Worm (Caenorhabditis elegans) whole organism, young adult: Measurements from ENCODE around the gene B0252.3.

Source experiments
- B0261.1 ChIP-seq: sonication (generic microtip); optimal IDR thresholded peaks from 2 replicates; lab custom pipeline; 2016; ENCODE audit warnings: mild to moderate bottlenecking, missing genetic modification characterization, moderate library complexity, missing compliant biosample characterization
- B0336.3 ChIP-seq: fragments of 200-800 bp; sonication (Bioruptor generic); IDR thresholded peaks from 2 replicates; pipeline ENCODE4 v1.3.6; 2022; ENCODE audit warnings: missing genetic modification characterization, missing compliant biosample characterization
- F37B4.10 ChIP-seq: fragments of 200-800 bp; sonication (Bioruptor generic); IDR thresholded peaks from 2 replicates; pipeline ENCODE4 v1.3.6; 2022; ENCODE audit warnings: missing genetic modification characterization, missing compliant biosample characterization
- F52B5.7 ChIP-seq: sonication (generic microtip); optimal IDR thresholded peaks from 2 replicates; lab custom pipeline; 2016; ENCODE audit warnings: mild to moderate bottlenecking, missing genetic modification characterization, missing compliant biosample characterization
- K12H6.12 ChIP-seq: fragments of 200-800 bp; sonication (Bioruptor generic); optimal IDR thresholded peaks from 2 replicates; lab custom pipeline; 2018; ENCODE audit warnings: mild to moderate bottlenecking, missing genetic modification characterization, missing compliant biosample characterization
- Y53G8AR.9 ChIP-seq: fragments of 200-800 bp; sonication (Bioruptor generic); conservative IDR thresholded peaks from 2 replicates; pipeline ENCODE4 v1.3.6; 2022; ENCODE audit warnings: missing genetic modification reagents, missing genetic modification characterization, missing compliant biosample characterization
- Y95B8A.8 ChIP-seq: fragments of 200-800 bp; sonication (Bioruptor generic); IDR thresholded peaks from 2 replicates; pipeline ENCODE4 v1.3.6; 2022; ENCODE audit warnings: missing genetic modification reagents, missing genetic modification characterization, missing compliant biosample characterization
- ama-1 ChIP-seq, 3 experiments: fragments of 150-350 bp in 1 of 3; sonication (generic microtip) in 2 of 3; optimal IDR thresholded peaks; 2 replicates each; lab custom pipeline; 2014 to 2018; ENCODE audit warnings: missing biosample characterization in 2 of 3, missing genetic modification characterization in 2 of 3, missing genetic modification reagents in 2 of 3
- atf-7 ChIP-seq: sonication (generic microtip); optimal IDR thresholded peaks from 2 replicates; lab custom pipeline; 2017; ENCODE audit warnings: mild to moderate bottlenecking, missing genetic modification characterization, missing compliant biosample characterization
- cebp-1 ChIP-seq, 2 experiments: fragments of 200-800 bp in 1 of 2; sonication (Bioruptor generic) in 1 of 2; sonication (generic microtip) in 1 of 2; IDR thresholded peaks in 1 of 2; optimal IDR thresholded peaks in 1 of 2; 2 replicates each; pipeline versions ENCODE4 v1.3.6 to Lab custom; 2017 to 2022; ENCODE audit warnings: missing compliant biosample characterization in 2 of 2, missing genetic modification characterization in 2 of 2, mild to moderate bottlenecking in 1 of 2, missing genetic modification reagents in 1 of 2, moderate library complexity in 1 of 2
- cebp-2 ChIP-seq: fragments of 200-800 bp; sonication (Bioruptor generic); IDR thresholded peaks from 2 replicates; pipeline ENCODE4 v1.3.6; 2022; ENCODE audit warnings: missing genetic modification characterization, missing compliant biosample characterization
- ceh-100 ChIP-seq: fragments of 200-800 bp; sonication (Bioruptor generic); IDR thresholded peaks from 2 replicates; pipeline ENCODE4 v1.3.6; 2022; ENCODE audit warnings: missing genetic modification reagents, missing genetic modification characterization, missing compliant biosample characterization
- ceh-27 ChIP-seq: fragments of 200-800 bp; sonication (Bioruptor generic); optimal IDR thresholded peaks from 2 replicates; lab custom pipeline; 2018; ENCODE audit warnings: mild to moderate bottlenecking, missing genetic modification characterization, moderate library complexity, missing compliant biosample characterization
- dox-1 ChIP-seq: fragments of 200-800 bp; sonication (Bioruptor generic); IDR thresholded peaks from 2 replicates; pipeline ENCODE4 v1.3.6; 2022; ENCODE audit warnings: missing genetic modification reagents, missing genetic modification characterization, missing compliant biosample characterization
- dpl-1 ChIP-seq: fragments of 150-350 bp; optimal IDR thresholded peaks from 2 replicates; lab custom pipeline; 2014; ENCODE audit warnings: missing biosample characterization, missing genetic modification reagents, missing genetic modification characterization
- ets-4 ChIP-seq: fragments of 200-800 bp; sonication (Bioruptor generic); optimal IDR thresholded peaks from 2 replicates; lab custom pipeline; 2018; ENCODE audit warnings: mild to moderate bottlenecking, missing genetic modification characterization, missing compliant biosample characterization
- fkh-3 ChIP-seq: sonication (generic microtip); optimal IDR thresholded peaks from 2 replicates; lab custom pipeline; 2016; ENCODE audit warnings: mild to moderate bottlenecking, missing genetic modification characterization, missing compliant biosample characterization
- gei-17 ChIP-seq: fragments of 200-800 bp; sonication (Bioruptor generic); optimal IDR thresholded peaks from 2 replicates; lab custom pipeline; 2018; ENCODE audit warnings: mild to moderate bottlenecking, missing genetic modification characterization, missing compliant biosample characterization
- hlh-26 ChIP-seq: fragments of 200-800 bp; sonication (Bioruptor generic); conservative IDR thresholded peaks from 2 replicates; pipeline ENCODE4 v1.3.6; 2022; ENCODE audit warnings: missing genetic modification reagents, missing genetic modification characterization, missing compliant biosample characterization
- hsf-1 ChIP-seq: fragments of 200-800 bp; sonication (Bioruptor generic); IDR thresholded peaks from 2 replicates; pipeline ENCODE4 v1.3.6; 2022; ENCODE audit warnings: missing genetic modification reagents, missing genetic modification characterization, missing compliant biosample characterization
- let-607 ChIP-seq, 2 experiments: fragments of 200-800 bp in 1 of 2; sonication (Bioruptor generic) in 1 of 2; sonication (generic microtip) in 1 of 2; optimal IDR thresholded peaks; 2 replicates each; lab custom pipeline; 2016 to 2018; ENCODE audit warnings: mild to moderate bottlenecking in 2 of 2, missing compliant biosample characterization in 2 of 2, missing genetic modification characterization in 2 of 2, moderate library complexity in 2 of 2, missing genotype in 1 of 2
- lin-40 ChIP-seq: sonication (generic microtip); optimal IDR thresholded peaks from 2 replicates; lab custom pipeline; 2016; ENCODE audit warnings: missing genetic modification characterization, mild to moderate bottlenecking, missing compliant biosample characterization, missing genotype, missing genetic modification reagents
- lin-54 ChIP-seq: fragments of 200-800 bp; sonication (Bioruptor generic); optimal IDR thresholded peaks from 2 replicates; lab custom pipeline; 2018; ENCODE audit warnings: mild to moderate bottlenecking, missing genetic modification characterization, missing compliant biosample characterization
- lir-1 ChIP-seq: fragments of 200-800 bp; sonication (Bioruptor generic); conservative IDR thresholded peaks from 2 replicates; pipeline ENCODE4 v1.3.6; 2022; ENCODE audit warnings: missing genetic modification reagents, missing genetic modification characterization, missing compliant biosample characterization
- madf-10 ChIP-seq: sonication (generic microtip); optimal IDR thresholded peaks from 2 replicates; lab custom pipeline; 2016; ENCODE audit warnings: mild to moderate bottlenecking, missing genetic modification characterization, missing compliant biosample characterization
- madf-3 ChIP-seq: fragments of 200-800 bp; sonication (Bioruptor generic); IDR thresholded peaks from 2 replicates; pipeline ENCODE4 v1.3.6; 2022; ENCODE audit warnings: missing genetic modification reagents, missing genetic modification characterization, missing compliant biosample characterization
- nfya-1 ChIP-seq: sonication (generic microtip); optimal IDR thresholded peaks from 2 replicates; lab custom pipeline; 2017; ENCODE audit warnings: antibody characterized with exemption, missing compliant biosample characterization, missing genetic modification characterization, borderline replicate concordance; ENCODE audit not compliant: insufficient read depth
- nfyb-1 ChIP-seq: fragments of 200-800 bp; sonication (Bioruptor generic); IDR thresholded peaks from 2 replicates; pipeline ENCODE4 v1.3.6; 2022; ENCODE audit warnings: missing genetic modification reagents, missing genetic modification characterization, missing compliant biosample characterization
- nhr-27 ChIP-seq: fragments of 200-800 bp; sonication (Bioruptor generic); optimal IDR thresholded peaks from 2 replicates; lab custom pipeline; 2018; ENCODE audit warnings: mild to moderate bottlenecking, missing genetic modification characterization, moderate library complexity, missing compliant biosample characterization
- nhr-80 ChIP-seq: sonication (generic microtip); optimal IDR thresholded peaks from 2 replicates; lab custom pipeline; 2016; ENCODE audit warnings: missing genetic modification characterization, missing compliant biosample characterization
- nhr-90 ChIP-seq: sonication (generic microtip); optimal IDR thresholded peaks from 2 replicates; lab custom pipeline; 2016; ENCODE audit warnings: missing genotype, mild to moderate bottlenecking, missing genetic modification characterization, missing compliant biosample characterization
- pbrm-1 ChIP-seq: fragments of 200-800 bp; sonication (Bioruptor generic); IDR thresholded peaks from 2 replicates; pipeline ENCODE4 v1.3.6; 2022; ENCODE audit warnings: missing genetic modification reagents, missing genetic modification characterization, missing compliant biosample characterization
- pha-4 ChIP-seq: fragments of 150-350 bp; sonication (generic microtip); optimal IDR thresholded peaks from 2 replicates; lab custom pipeline; 2014; ENCODE audit warnings: missing biosample characterization, missing genetic modification reagents, missing genetic modification characterization
- snpc-1.3 ChIP-seq: sonication (generic microtip); optimal IDR thresholded peaks from 2 replicates; lab custom pipeline; 2017; ENCODE audit warnings: missing genetic modification characterization, mild to moderate bottlenecking, missing compliant biosample characterization, antibody characterized with exemption, moderate library complexity, missing genotype, missing genetic modification reagents; ENCODE audit not compliant: insufficient read depth
- sptf-2 ChIP-seq: fragments of 200-800 bp; sonication (Bioruptor generic); optimal IDR thresholded peaks from 2 replicates; lab custom pipeline; 2018; ENCODE audit warnings: mild to moderate bottlenecking, missing genetic modification characterization, missing compliant biosample characterization
- tbp1 ChIP-seq: fragments of 200-800 bp; sonication (Bioruptor generic); optimal IDR thresholded peaks from 2 replicates; lab custom pipeline; 2018; ENCODE audit warnings: mild to moderate bottlenecking, missing genetic modification characterization, missing compliant biosample characterization
- zfh-2 ChIP-seq: fragments of 200-800 bp; sonication (Bioruptor generic); conservative IDR thresholded peaks from 2 replicates; pipeline ENCODE4 v1.3.6; 2022; ENCODE audit warnings: missing genetic modification reagents, missing genetic modification characterization, missing compliant biosample characterization
- ztf-18 ChIP-seq: sonication (generic microtip); optimal IDR thresholded peaks from 2 replicates; lab custom pipeline; 2016; ENCODE audit warnings: missing genotype, mild to moderate bottlenecking, missing genetic modification characterization, missing compliant biosample characterization
- ztf-26 ChIP-seq: sonication (generic microtip); optimal IDR thresholded peaks from 2 replicates; lab custom pipeline; 2017; ENCODE audit warnings: missing genetic modification characterization, missing compliant biosample characterization
- ztf-28 ChIP-seq: fragments of 200-800 bp; sonication (Bioruptor generic); IDR thresholded peaks from 2 replicates; pipeline ENCODE4 v1.3.6; 2022; ENCODE audit warnings: missing genetic modification reagents, missing genetic modification characterization, missing compliant biosample characterization
- ztf-3 ChIP-seq: fragments of 200-800 bp; sonication (Bioruptor generic); optimal IDR thresholded peaks from 2 replicates; lab custom pipeline; 2018; ENCODE audit warnings: mild to moderate bottlenecking, missing genetic modification characterization, missing compliant biosample characterization

B0252.3 gene

ce11 chrII:6928416-6928815 lies 20.9 kb upstream of the B0252.3 start, which contains the start of gene flcn-1 (continued):
- TF ChIP-seq K12H6.12 (tag; lab: Kevin White, UChicago) (no peak), ets-4 (GFP tag; lab: Kevin White, UChicago) (no peak), snpc-1.3 (no peak), madf-10 (tag; lab: Kevin White, UChicago) (no peak), dpl-1 (GFP tag; lab: Kevin White, UChicago) (no peak), Y95B8A.8 (GFP tag; lab: Robert Waterston, UW) (no peak), pbrm-1 (GFP tag; lab: Robert Waterston, UW) (no peak)

ce11 chrII:6927603-6928002 lies 20.0 kb upstream of the B0252.3 start, which contains the start of gene F22D3.4:
TSS of gene F22D3.4 (minus strand) at chrII:6927603.
- peak; percentile 43 for TF ChIP-seq nhr-80 (tag; lab: Kevin White, UChicago)
- no peak for TF ChIP-seq atf-7 (tag; lab: Kevin White, UChicago)

- peak; percentile 37 for TF ChIP-seq atf-7 (tag; lab: Kevin White, UChicago)
- no peak for TF ChIP-seq lir-1 (GFP tag; lab: Robert Waterston, UW)
- 0 out of 2 replicates have a peak, but pooled peaks have one; percentile 8 for TF ChIP-seq F37B4.10
Measured at ce11 chrII:6927034-6927433, 19.5 kb upstream of the B0252.3 start.

ce11 chrII:6926488-6926887 lies 18.9 kb upstream of the B0252.3 start:
- TF ChIP-seq lin-40 (tag; lab: Kevin White, UChicago): peak; percentile 74
- TF ChIP-seq tbp1 (GFP tag; lab: Kevin White, UChicago): no peak
- no peak for TF ChIP-seq ztf-3 (GFP tag; lab: Kevin White, UChicago)
- no peak for TF ChIP-seq cebp-2 (GFP tag; lab: Robert Waterston, UW)
- no peak for TF ChIP-seq B0336.3 (GFP tag; lab: Robert Waterston, UW)
- TF ChIP-seq ceh-100 (GFP tag; lab: Robert Waterston, UW): no peak
- TF ChIP-seq fkh-3 (tag; lab: Kevin White, UChicago): no peak
- TF ChIP-seq ceh-27: peak; percentile 45
- no peak; the same call in 1 of the 2 replicates for TF ChIP-seq zfh-2
- no peak for TF ChIP-seq nfya-1 (tag; lab: Kevin White, UChicago)
- TF ChIP-seq nhr-90: peak; percentile 29
- TF ChIP-seq pha-4 (tag; lab: Kevin White, UChicago): peak; percentile 21
- TF ChIP-seq hlh-26 (GFP tag; lab: Robert Waterston, UW): no peak
- TF ChIP-seq F52B5.7 (tag; lab: Kevin White, UChicago): no peak
- peak; percentile 46; the same call in 1 of the 2 replicates for TF ChIP-seq nfyb-1 (GFP tag; lab: Robert Waterston, UW)
- TF ChIP-seq dox-1: peak; percentile 68; the same call in 1 of the 2 replicates
- no peak for TF ChIP-seq nhr-27 (tag; lab: Kevin White, UChicago)
- TF ChIP-seq nhr-80 (tag; lab: Kevin White, UChicago): peak; percentile 95
- TF ChIP-seq madf-10 (tag; lab: Kevin White, UChicago): peak; percentile 63
- TF ChIP-seq ama-1 (optimal IDR thresholded peaks at IDR 0.05; lab: Kevin White, UChicago): no peak
- TF ChIP-seq ama-1 (GFP tag; optimal IDR thresholded peaks at IDR 0.05; lab: Kevin White, UChicago): no peak
- TF ChIP-seq ztf-18: peak; percentile 21
- no peak for TF ChIP-seq ztf-26 (tag; lab: Kevin White, UChicago)
- no peak for TF ChIP-seq sptf-2 (GFP tag; lab: Kevin White, UChicago)
- no peak for TF ChIP-seq Y53G8AR.9 (GFP tag; lab: Robert Waterston, UW)
- TF ChIP-seq madf-3: no peak
- peak; percentile 39 for TF ChIP-seq ets-4 (GFP tag; lab: Kevin White, UChicago)
- peak; percentile 41 for TF ChIP-seq lin-54 (GFP tag; lab: Kevin White, UChicago)
- TF ChIP-seq ztf-28 (GFP tag; lab: Robert Waterston, UW): no peak
- peak; percentile 8 for TF ChIP-seq gei-17 (GFP tag; lab: Kevin White, UChicago)
- TF ChIP-seq hsf-1: no peak
- no peak for TF ChIP-seq cebp-1 (GFP tag; IDR thresholded peaks at IDR 0.05; lab: Robert Waterston, UW)
- peak; percentile 76 for TF ChIP-seq cebp-1 (tag; optimal IDR thresholded peaks at IDR 0.05; lab: Kevin White, UChicago)
- TF ChIP-seq B0261.1 (tag; lab: Kevin White, UChicago): no peak
- peak in 1 of 2 experiments; percentile 32 for TF ChIP-seq let-607 (tag; optimal IDR thresholded peaks at IDR 0.05; lab: Kevin White, UChicago)
- no peak for TF ChIP-seq snpc-1.3
